Worm (Caenorhabditis elegans) whole organism, L4 larva: ENCODE measurements around the gene F14F7.5.
A peak's percentile ranks its signal among the peaks of the same experiment; 100 is the strongest.

Source experiments
- D1046.2 ChIP-seq: fragments of 200-800 bp; sonication (Bioruptor generic); IDR thresholded peaks from 2 replicates; pipeline ENCODE4 v1.3.6; 2022; ENCODE audit warnings: missing genetic modification characterization, missing compliant biosample characterization
- F26F4.8 ChIP-seq: fragments of 200-800 bp; sonication (Bioruptor generic); conservative IDR thresholded peaks from 2 replicates; pipeline ENCODE4 v1.3.6; 2022; ENCODE audit warnings: missing genetic modification characterization, missing compliant biosample characterization
- T20F7.1 ChIP-seq: fragments of 200-800 bp; sonication (Bioruptor generic); optimal IDR thresholded peaks from 2 replicates; lab custom pipeline; 2018; ENCODE audit warnings: mild to moderate bottlenecking, missing genetic modification characterization, missing compliant biosample characterization
- T26A8.4 ChIP-seq: fragments of 200-800 bp; sonication (Bioruptor generic); IDR thresholded peaks from 2 replicates; pipeline ENCODE4 v1.3.6; 2022; ENCODE audit warnings: missing genetic modification characterization, missing compliant biosample characterization
- ceh-32 ChIP-seq: sonication (generic microtip); optimal IDR thresholded peaks from 2 replicates; lab custom pipeline; 2016; ENCODE audit warnings: mild to moderate bottlenecking, missing genetic modification characterization, missing compliant biosample characterization; ENCODE audit not compliant: poor library complexity
- ces-1 ChIP-seq: fragments of 150-350 bp; sonication (generic microtip); optimal IDR thresholded peaks from 4 replicates; lab custom pipeline; 2014; ENCODE audit warnings: missing biosample characterization, missing genetic modification reagents, missing genetic modification characterization
- ctbp-1 ChIP-seq: fragments of 200-800 bp; sonication (Bioruptor generic); IDR thresholded peaks from 2 replicates; pipeline ENCODE4 v1.3.6; 2022; ENCODE audit warnings: missing genetic modification reagents, missing genetic modification characterization, missing compliant biosample characterization
- daf-16 ChIP-seq, 3 experiments: sonication (generic microtip); optimal IDR thresholded peaks; 2 replicates each; lab custom pipeline; 2016 to 2017; ENCODE audit warnings: missing genetic modification characterization in 3 of 3, missing genetic modification reagents in 3 of 3, mild to moderate bottlenecking in 2 of 3, missing compliant biosample characterization in 2 of 3, missing biosample characterization in 1 of 3, moderate library complexity in 1 of 3
- daf-8 ChIP-seq: fragments of 200-800 bp; sonication (Bioruptor generic); IDR thresholded peaks from 2 replicates; pipeline ENCODE4 v1.3.6; 2022; ENCODE audit warnings: missing genetic modification characterization, missing compliant biosample characterization
- dmd-8 ChIP-seq: fragments of 200-800 bp; sonication (Bioruptor generic); IDR thresholded peaks from 2 replicates; pipeline ENCODE4 v1.3.6; 2022; ENCODE audit warnings: missing genetic modification characterization, missing compliant biosample characterization
- dve-1 ChIP-seq: sonication (generic microtip); optimal IDR thresholded peaks from 2 replicates; lab custom pipeline; 2017; ENCODE audit warnings: antibody characterized with exemption, mild to moderate bottlenecking, missing genetic modification characterization, missing compliant biosample characterization; ENCODE audit not compliant: insufficient read depth
- fkh-10 ChIP-seq: fragments of 150-350 bp; optimal IDR thresholded peaks from 2 replicates; lab custom pipeline; 2014; ENCODE audit warnings: missing biosample characterization, missing genetic modification reagents, missing genetic modification characterization
- hif-1 ChIP-seq, 2 experiments: sonication (generic microtip); optimal IDR thresholded peaks; 2 replicates each; lab custom pipeline; 2016 to 2017; ENCODE audit warnings: missing compliant biosample characterization in 2 of 2, missing genetic modification characterization in 2 of 2, missing genetic modification reagents in 2 of 2, missing genotype in 2 of 2, mild to moderate bottlenecking in 1 of 2
- lin-13 ChIP-seq: fragments of 150-350 bp; optimal IDR thresholded peaks from 2 replicates; lab custom pipeline; 2014; ENCODE audit warnings: missing biosample characterization, missing genetic modification reagents, missing genetic modification characterization
- lin-15B ChIP-seq: fragments of 150-350 bp; sonication (generic microtip); optimal IDR thresholded peaks from 3 replicates; lab custom pipeline; 2014; ENCODE audit warnings: missing biosample characterization, missing genetic modification characterization
- lin-38 ChIP-seq: fragments of 200-800 bp; sonication (Bioruptor generic); IDR thresholded peaks from 2 replicates; pipeline ENCODE4 v1.3.6; 2022; ENCODE audit warnings: missing genetic modification reagents, missing genetic modification characterization, missing compliant biosample characterization
- lir-3 ChIP-seq: sonication (generic microtip); optimal IDR thresholded peaks from 2 replicates; lab custom pipeline; 2016; ENCODE audit warnings: mild to moderate bottlenecking, missing genetic modification characterization, missing compliant biosample characterization
- madf-9 ChIP-seq: fragments of 200-800 bp; sonication (Bioruptor generic); conservative IDR thresholded peaks from 2 replicates; pipeline ENCODE4 v1.3.6; 2022; ENCODE audit warnings: missing genetic modification reagents, missing genetic modification characterization, missing compliant biosample characterization
- mep-1 ChIP-seq: fragments of 150-350 bp; sonication (generic microtip); optimal IDR thresholded peaks from 3 replicates; lab custom pipeline; 2014; ENCODE audit warnings: missing biosample characterization, missing genetic modification characterization
- mes-2 ChIP-seq: sonication (generic microtip); optimal IDR thresholded peaks from 2 replicates; lab custom pipeline; 2016; ENCODE audit warnings: missing genotype, mild to moderate bottlenecking, missing genetic modification characterization, missing compliant biosample characterization; ENCODE audit not compliant: poor library complexity, severe bottlenecking
- mxl-2 ChIP-seq: fragments of 200-800 bp; sonication (Bioruptor generic); conservative IDR thresholded peaks from 2 replicates; pipeline ENCODE4 v1.3.6; 2022; ENCODE audit warnings: missing genetic modification reagents, missing genetic modification characterization, missing compliant biosample characterization
- nhr-102 ChIP-seq: sonication (generic microtip); optimal IDR thresholded peaks from 2 replicates; lab custom pipeline; 2016; ENCODE audit warnings: mild to moderate bottlenecking, missing genetic modification characterization, moderate library complexity, missing compliant biosample characterization
- nhr-11 ChIP-seq: fragments of 150-350 bp; optimal IDR thresholded peaks from 2 replicates; lab custom pipeline; 2014; ENCODE audit warnings: missing biosample characterization, missing genetic modification characterization
- nhr-25 ChIP-seq: sonication (generic microtip); optimal IDR thresholded peaks from 2 replicates; lab custom pipeline; 2017; ENCODE audit warnings: missing genetic modification characterization, mild to moderate bottlenecking, missing compliant biosample characterization, antibody characterized with exemption, moderate library complexity, borderline replicate concordance; ENCODE audit not compliant: insufficient read depth
- nhr-28 ChIP-seq: fragments of 150-350 bp; optimal IDR thresholded peaks from 2 replicates; lab custom pipeline; 2014; ENCODE audit warnings: missing biosample characterization, missing genetic modification characterization
- nhr-48 ChIP-seq: sonication (generic microtip); optimal IDR thresholded peaks from 2 replicates; lab custom pipeline; 2016; ENCODE audit warnings: mild to moderate bottlenecking, missing genetic modification characterization, missing compliant biosample characterization
- pqm-1 ChIP-seq: sonication (generic microtip); optimal IDR thresholded peaks from 2 replicates; lab custom pipeline; 2017; ENCODE audit warnings: missing biosample characterization, missing genetic modification characterization
- set-16 ChIP-seq: fragments of 200-800 bp; sonication (Bioruptor generic); IDR thresholded peaks from 2 replicates; pipeline ENCODE4 v1.3.6; 2022; ENCODE audit warnings: missing genetic modification reagents, missing genetic modification characterization, missing compliant biosample characterization
- zfp-2 ChIP-seq: sonication (generic microtip); optimal IDR thresholded peaks from 2 replicates; lab custom pipeline; 2016; ENCODE audit warnings: mild to moderate bottlenecking, missing genetic modification characterization, missing compliant biosample characterization
- zip-11 ChIP-seq: fragments of 200-800 bp; sonication (Bioruptor generic); IDR thresholded peaks from 2 replicates; pipeline ENCODE4 v1.3.6; 2022; ENCODE audit warnings: missing genetic modification characterization, missing compliant biosample characterization

The F14F7.5 gene

DNA sequence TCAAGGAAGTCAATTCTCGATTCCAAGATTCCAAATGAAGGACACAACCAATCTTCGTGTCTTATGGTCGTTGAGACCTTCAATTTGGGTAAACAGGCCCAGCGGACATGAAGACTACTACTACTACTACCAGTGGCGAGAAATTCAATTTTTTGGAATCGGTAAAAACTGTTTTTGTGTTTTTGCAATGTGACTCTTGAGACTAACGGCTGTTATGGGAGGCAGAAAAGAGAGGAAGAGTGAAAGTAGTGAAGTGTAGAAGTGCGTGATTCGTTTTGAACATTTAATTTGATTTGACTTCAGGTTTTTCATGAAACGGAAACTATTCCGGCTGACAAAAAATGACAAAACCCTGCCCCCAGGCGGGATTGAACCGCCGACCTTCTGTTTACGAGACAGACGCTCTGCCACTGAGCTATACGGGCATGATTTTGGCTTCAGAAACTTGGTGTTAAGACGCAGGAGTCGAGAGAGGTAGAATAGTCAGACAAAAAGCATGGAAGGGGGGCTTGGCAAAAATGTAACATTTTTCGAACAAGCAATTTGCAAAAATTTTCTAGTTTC lies 16.0 kb upstream of the F14F7.5 start (continued):
- TF ChIP-seq T20F7.1 (no peak), lin-15B (tag; lab: Kevin White, UChicago) (no peak)
- TF ChIP-seq, all 104 proteins: peak for 60

DNA sequence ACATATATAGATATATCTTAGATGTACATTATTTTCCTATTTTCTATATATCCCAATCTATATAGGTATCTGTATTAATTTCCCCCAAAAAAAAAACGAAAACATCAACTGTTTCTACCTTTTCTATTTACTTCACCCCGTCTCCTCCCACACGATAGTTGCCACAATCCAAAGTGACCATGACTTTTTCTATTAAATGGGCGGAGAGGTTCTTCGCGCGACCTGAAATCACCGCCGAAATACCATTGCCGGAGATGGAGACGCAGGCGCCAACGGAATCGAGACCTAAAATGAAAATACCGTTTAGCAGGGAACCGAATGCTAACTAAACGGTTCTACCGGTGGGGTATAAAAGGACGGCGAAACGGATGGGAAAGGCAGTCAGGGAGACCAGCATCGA lies 13.2 kb upstream of the F14F7.5 start, which contains the start of gene col-98:
col-98 (plus strand) TSS at position 390 of the 400 bp plus-strand sequence.
- TF ChIP-seq nhr-11 (tag; lab: Kevin White, UChicago) (no peak), ctbp-1 (GFP tag; lab: Robert Waterston, UW) (no peak), madf-9 (GFP tag; lab: Robert Waterston, UW) (no peak)

DNA sequence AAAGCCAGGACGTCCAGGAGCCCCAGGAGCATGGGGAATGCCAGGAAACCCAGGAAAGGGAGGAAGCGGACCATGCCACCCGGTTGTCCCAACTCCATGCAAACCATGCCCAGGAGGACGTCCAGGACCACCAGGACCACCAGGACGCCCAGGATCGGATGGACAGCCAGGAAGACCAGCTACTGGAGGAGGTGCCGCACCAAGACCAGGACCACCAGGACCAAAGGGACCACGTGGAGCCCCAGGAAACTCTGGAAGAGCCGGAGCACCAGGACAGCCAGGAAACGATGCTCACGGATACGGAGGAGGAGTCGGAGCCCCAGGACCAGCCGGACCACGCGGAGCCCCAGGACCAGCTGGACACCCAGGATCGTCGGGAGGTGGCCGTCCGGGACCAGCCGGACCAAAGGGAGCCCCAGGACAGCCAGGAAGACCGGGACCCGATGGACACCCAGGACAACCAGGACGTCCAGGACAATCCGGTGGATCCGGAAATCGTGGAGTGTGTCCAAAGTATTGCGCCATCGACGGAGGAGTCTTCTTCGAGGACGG lies 12.2 kb upstream of the F14F7.5 start:
- TF ChIP-seq nhr-25 (tag; lab: Kevin White, UChicago): no peak
- TF ChIP-seq D1046.2 (GFP tag; lab: Robert Waterston, UW): no peak
- peak; percentile 97 for TF ChIP-seq set-16 (GFP tag; lab: Robert Waterston, UW)
- no peak for TF ChIP-seq fkh-10 (GFP tag; lab: Kevin White, UChicago)
- no peak for TF ChIP-seq mep-1
- TF ChIP-seq ces-1 (GFP tag; lab: Kevin White, UChicago): no peak
- TF ChIP-seq dmd-8 (GFP tag; lab: Robert Waterston, UW): 0 out of 2 replicates have a peak, but pooled peaks have one; percentile 7
- no peak for TF ChIP-seq lir-3
- TF ChIP-seq T26A8.4: no peak

- TF ChIP-seq nhr-28 (tag; lab: Kevin White, UChicago) (peak; percentile 7), mes-2 (tag; lab: Kevin White, UChicago) (no peak), hif-1 (tag; optimal IDR thresholded peaks at IDR 0.05; lab: Kevin White, UChicago) (no peak), ces-1 (GFP tag; lab: Kevin White, UChicago) (no peak), lin-38 (no peak), daf-16 (GFP tag; optimal IDR thresholded peaks at IDR 0.05; lab: Kevin White, UChicago) (no peak), daf-16 (tag; optimal IDR thresholded peaks at IDR 0.05; lab: Kevin White, UChicago) (peak; percentile 94), zip-11 (no peak)
These were observed 11.1 kb upstream of the F14F7.5 start, which contains the start of gene cyp-13A11 for ce11 chrIII:13020741-13021140. cyp-13A11 (plus strand) TSS chrIII:13021006.

ce11 chrIII:13024281-13024680 lies 7.5 kb upstream of the F14F7.5 start, which contains the start of gene cyp-13A12:
cyp-13A12 (plus strand) TSS chrIII:13024547.
- no peak for TF ChIP-seq daf-16 (GFP tag; optimal IDR thresholded peaks at IDR 0.05; lab: Kevin White, UChicago)
- peak; percentile 52 for TF ChIP-seq daf-16 (tag; optimal IDR thresholded peaks at IDR 0.05; lab: Kevin White, UChicago)
- no peak for TF ChIP-seq zfp-2
- TF ChIP-seq pqm-1 (tag; lab: Kevin White, UChicago): peak; percentile 49
- peak; percentile 46 for TF ChIP-seq nhr-28 (tag; lab: Kevin White, UChicago)
- no peak for TF ChIP-seq ces-1 (GFP tag; lab: Kevin White, UChicago)
- TF ChIP-seq nhr-102 (tag; lab: Kevin White, UChicago): peak; percentile 95

- TF ChIP-seq dve-1 (no peak), mxl-2 (GFP tag; lab: Robert Waterston, UW) (no peak), F26F4.8 (GFP tag; lab: Robert Waterston, UW) (0 out of 2 replicates have a peak, but pooled peaks have one; percentile 58)
- TF ChIP-seq, all 104 proteins: peak for 1
These were observed 3.9 kb upstream of the F14F7.5 start for ce11 chrIII:13027949-13028348.

ce11 chrIII:13029608-13030007 lies 2.2 kb upstream of the F14F7.5 start, which contains the start of gene F14F7.4:
F14F7.4 (minus strand) TSS chrIII:13029708.
- TF ChIP-seq dve-1 (no peak), mes-2 (tag; lab: Kevin White, UChicago) (no peak), zfp-2 (no peak), daf-8 (GFP tag; lab: Robert Waterston, UW) (no peak), lin-13 (GFP tag; lab: Kevin White, UChicago) (no peak), madf-9 (GFP tag; lab: Robert Waterston, UW) (no peak), nhr-48 (tag; lab: Kevin White, UChicago) (no peak), ceh-32 (tag; lab: Kevin White, UChicago) (no peak)
